Worm (Caenorhabditis elegans): Measurements from ENCODE around the gene pitr-4.

- TF ChIP-seq hnd-1 (tag; optimal IDR thresholded peaks at IDR 0.05) (no peak), flt-1 (GFP tag; IDR thresholded peaks at IDR 0.05) (no peak), tra-4 (tag; optimal IDR thresholded peaks at IDR 0.05) (no peak), ceh-13 (GFP tag; optimal IDR thresholded peaks at IDR 0.05) (no peak), pes-1 (GFP tag; IDR thresholded peaks at IDR 0.05) (no peak), sea-1 (GFP tag; conservative IDR thresholded peaks at IDR 0.05) (no peak), ama-1 (optimal IDR thresholded peaks at IDR 0.05) (no peak), B0310.2 (tag; optimal IDR thresholded peaks at IDR 0.05) (no peak), aly-1 (tag; optimal IDR thresholded peaks at IDR 0.05) (no peak), ceh-36 (tag; optimal IDR thresholded peaks at IDR 0.05) (no peak), hmbx-1 (tag; optimal IDR thresholded peaks at IDR 0.05) (no peak), scrt-1 (GFP tag; IDR thresholded peaks at IDR 0.05) (no peak), ets-7 (tag; optimal IDR thresholded peaks at IDR 0.05) (no peak), F13C5.2 (tag; optimal IDR thresholded peaks at IDR 0.05) (no peak)
Measured at ce11 chrV:9609217-9609616, 52.2 kb downstream of the pitr-4 start.
